Fruit fly (Drosophila melanogaster) whole organism, embryonic: ENCODE results near the gene Mical.

Source experiments
- Antp ChIP-seq: fragments of 200-800 bp; sonication (Bioruptor generic); optimal IDR thresholded peaks from 3 replicates; lab custom pipeline; 2016; ENCODE audit warnings: missing biosample characterization, missing genetic modification characterization
- CG13123 ChIP-seq: fragments of 200-800 bp; sonication (Bioruptor generic); optimal IDR thresholded peaks from 2 replicates; lab custom pipeline; 2016; ENCODE audit warnings: missing biosample characterization, missing genetic modification characterization
- CG14965 ChIP-seq: fragments of 200-800 bp; sonication (Bioruptor generic); optimal IDR thresholded peaks from 2 replicates; lab custom pipeline; 2016; ENCODE audit warnings: missing biosample characterization, missing genetic modification characterization, borderline replicate concordance
- CG16779 ChIP-seq: fragments of 200-800 bp; sonication (Bioruptor generic); IDR thresholded peaks from 2 replicates; pipeline ENCODE4 v1.3.6; 2022; ENCODE audit warnings: missing biosample characterization, missing genetic modification characterization
- CG16863 ChIP-seq: fragments of 200-800 bp; sonication (Bioruptor generic); optimal IDR thresholded peaks from 3 replicates; lab custom pipeline; 2016; ENCODE audit warnings: missing biosample characterization, missing genetic modification characterization
- CG2202 ChIP-seq: fragments of 200-800 bp; sonication (Bioruptor generic); optimal IDR thresholded peaks from 2 replicates; lab custom pipeline; 2018; ENCODE audit warnings: missing biosample characterization, mild to moderate bottlenecking, missing genetic modification characterization
- CG30431 ChIP-seq: fragments of 200-800 bp; sonication (Bioruptor generic); optimal IDR thresholded peaks from 2 replicates; lab custom pipeline; 2017; ENCODE audit warnings: missing biosample characterization, missing genetic modification characterization
- CG4707 ChIP-seq: fragments of 200-800 bp; sonication (Bioruptor generic); optimal IDR thresholded peaks from 2 replicates; lab custom pipeline; 2018; ENCODE audit warnings: missing biosample characterization, mild to moderate bottlenecking, missing genetic modification characterization, moderate library complexity
- CG5245 ChIP-seq: fragments of 200-800 bp; sonication (Bioruptor generic); optimal IDR thresholded peaks from 3 replicates; lab custom pipeline; 2016; ENCODE audit warnings: missing biosample characterization, missing genetic modification characterization
- CG6272 ChIP-seq: fragments of 200-800 bp; sonication (Bioruptor generic); IDR thresholded peaks from 2 replicates; pipeline ENCODE4 v1.3.6; 2022; ENCODE audit warnings: missing biosample characterization, missing genetic modification characterization
- CG6689 ChIP-seq: fragments of 200-800 bp; sonication (Bioruptor generic); IDR thresholded peaks from 2 replicates; pipeline ENCODE4 v1.3.6; 2022; ENCODE audit warnings: missing biosample characterization, missing genetic modification characterization
- CG7271 ChIP-seq: fragments of 200-800 bp; sonication (Bioruptor generic); optimal IDR thresholded peaks from 2 replicates; lab custom pipeline; 2018; ENCODE audit warnings: missing biosample characterization, mild to moderate bottlenecking, missing genetic modification characterization, moderate library complexity
- CG7745 ChIP-seq: fragments of 200-800 bp; sonication (Bioruptor generic); optimal IDR thresholded peaks from 2 replicates; lab custom pipeline; 2018; ENCODE audit warnings: missing biosample characterization, mild to moderate bottlenecking, missing genetic modification characterization, moderate library complexity
- CG9727 ChIP-seq: fragments of 200-800 bp; sonication (Bioruptor generic); optimal IDR thresholded peaks from 3 replicates; lab custom pipeline; 2017; ENCODE audit warnings: missing biosample characterization, mild to moderate bottlenecking, missing genetic modification characterization
- E2f2 ChIP-seq: fragments of 200-800 bp; sonication (Bioruptor generic); IDR thresholded peaks from 2 replicates; pipeline ENCODE4 v1.3.6; 2022; ENCODE audit warnings: missing biosample characterization, missing genetic modification characterization
- GATAe ChIP-seq: fragments of 200-800 bp; sonication (Bioruptor generic); conservative IDR thresholded peaks from 2 replicates; pipeline ENCODE4 v1.3.6; 2022; ENCODE audit warnings: missing biosample characterization, missing genetic modification characterization
- HLH4C ChIP-seq: fragments of 200-800 bp; sonication (Bioruptor generic); IDR thresholded peaks from 3 replicates; pipeline ENCODE4 v1.3.6; 2022; ENCODE audit warnings: missing biosample characterization, missing genetic modification characterization; ENCODE audit not compliant: partially characterized antibody
- Hand ChIP-seq: fragments of 200-800 bp; sonication (Bioruptor generic); optimal IDR thresholded peaks from 2 replicates; lab custom pipeline; 2017; ENCODE audit warnings: mild to moderate bottlenecking, missing biosample characterization, missing genetic modification reagents, missing genetic modification characterization
- Hey ChIP-seq: fragments of 200-800 bp; sonication (Bioruptor generic); optimal IDR thresholded peaks from 3 replicates; lab custom pipeline; 2018; ENCODE audit warnings: missing biosample characterization, mild to moderate bottlenecking, missing genetic modification characterization
- HmgD ChIP-seq: fragments of 200-800 bp; sonication (Bioruptor generic); optimal IDR thresholded peaks from 3 replicates; lab custom pipeline; 2016; ENCODE audit warnings: missing biosample characterization, missing genetic modification characterization
- HmgZ ChIP-seq: fragments of 200-800 bp; sonication (Bioruptor generic); optimal IDR thresholded peaks from 2 replicates; lab custom pipeline; 2018; ENCODE audit warnings: missing biosample characterization, mild to moderate bottlenecking, missing genetic modification characterization
- Hmx ChIP-seq: fragments of 200-800 bp; sonication (Bioruptor generic); optimal IDR thresholded peaks from 2 replicates; lab custom pipeline; 2016; ENCODE audit warnings: missing biosample characterization, missing genetic modification characterization
- MESR4 ChIP-seq: fragments of 200-800 bp; sonication (Bioruptor generic); optimal IDR thresholded peaks from 2 replicates; lab custom pipeline; 2018; ENCODE audit warnings: missing biosample characterization, mild to moderate bottlenecking, missing genetic modification characterization, moderate library complexity
- cg ChIP-seq: fragments of 200-800 bp; sonication (Bioruptor generic); optimal IDR thresholded peaks from 3 replicates; lab custom pipeline; 2019; ENCODE audit warnings: missing biosample characterization, mild to moderate bottlenecking, missing genetic modification characterization, moderate library complexity
- crol ChIP-seq: fragments of 200-800 bp; sonication (Bioruptor generic); IDR thresholded peaks from 2 replicates; pipeline ENCODE4 v1.3.6; 2022; ENCODE audit warnings: missing biosample characterization, missing genetic modification characterization
- dati ChIP-seq: fragments of 200-800 bp; sonication (Bioruptor generic); IDR thresholded peaks from 2 replicates; pipeline ENCODE4 v1.3.6; 2022; ENCODE audit warnings: missing biosample characterization, missing genetic modification characterization
- ems ChIP-seq: fragments of 200-800 bp; sonication (Bioruptor generic); optimal IDR thresholded peaks from 3 replicates; lab custom pipeline; 2016; ENCODE audit warnings: missing biosample characterization, missing genetic modification characterization
- fd64A ChIP-seq: fragments of 200-800 bp; sonication (Bioruptor generic); optimal IDR thresholded peaks from 3 replicates; lab custom pipeline; 2018; ENCODE audit warnings: missing biosample characterization, mild to moderate bottlenecking, missing genetic modification characterization
- grau ChIP-seq: fragments of 200-800 bp; optimal IDR thresholded peaks from 3 replicates; lab custom pipeline; 2019; ENCODE audit warnings: missing biosample characterization, mild to moderate bottlenecking, missing genetic modification characterization, moderate library complexity
- grn ChIP-seq: fragments of 200-800 bp; sonication (Bioruptor generic); optimal IDR thresholded peaks from 3 replicates; lab custom pipeline; 2017; ENCODE audit warnings: missing biosample characterization, missing genetic modification characterization
- kah ChIP-seq: fragments of 200-800 bp; sonication (Bioruptor generic); optimal IDR thresholded peaks from 2 replicates; lab custom pipeline; 2018; ENCODE audit warnings: missing biosample characterization, mild to moderate bottlenecking, missing genetic modification characterization
- lbe ChIP-seq: fragments of 200-800 bp; sonication (Bioruptor generic); optimal IDR thresholded peaks from 2 replicates; lab custom pipeline; 2016; ENCODE audit warnings: missing biosample characterization, mild to moderate bottlenecking, missing genetic modification characterization
- mirr ChIP-seq: fragments of 200-800 bp; sonication (Bioruptor generic); optimal IDR thresholded peaks from 3 replicates; lab custom pipeline; 2018; ENCODE audit warnings: missing biosample characterization, mild to moderate bottlenecking, missing genetic modification characterization
- nerfin-2 ChIP-seq: fragments of 200-800 bp; sonication (Bioruptor generic); IDR thresholded peaks from 2 replicates; pipeline ENCODE4 v1.3.6; 2022; ENCODE audit warnings: missing biosample characterization, missing genetic modification characterization; ENCODE audit not compliant: partially characterized antibody
- onecut ChIP-seq: fragments of 200-800 bp; sonication (Bioruptor generic); IDR thresholded peaks from 2 replicates; pipeline ENCODE4 v1.3.6; 2022; ENCODE audit warnings: missing biosample characterization, missing genetic modification characterization
- shn ChIP-seq: fragments of 200-800 bp; sonication (Bioruptor generic); optimal IDR thresholded peaks from 3 replicates; lab custom pipeline; 2016; ENCODE audit warnings: missing biosample characterization, missing genetic modification characterization
- sim ChIP-seq: fragments of 200-800 bp; sonication (Bioruptor generic); IDR thresholded peaks from 2 replicates; pipeline ENCODE4 v1.3.6; 2022; ENCODE audit warnings: missing biosample characterization, missing genetic modification characterization
- sr ChIP-seq: fragments of 200-800 bp; sonication (Bioruptor generic); IDR thresholded peaks from 3 replicates; pipeline ENCODE4 v1.3.6; 2022; ENCODE audit warnings: missing biosample characterization, missing genetic modification characterization
- ssp ChIP-seq: fragments of 200-800 bp; sonication (Bioruptor generic); IDR thresholded peaks from 2 replicates; pipeline ENCODE4 v1.3.6; 2022; ENCODE audit warnings: missing biosample characterization, missing genetic modification characterization
- stc ChIP-seq: fragments of 200-800 bp; sonication (Bioruptor generic); IDR thresholded peaks from 2 replicates; pipeline ENCODE4 v1.3.6; 2022; ENCODE audit warnings: missing biosample characterization, missing genetic modification characterization
- stwl ChIP-seq: fragments of 200-800 bp; sonication (Bioruptor generic); optimal IDR thresholded peaks from 3 replicates; lab custom pipeline; 2018; ENCODE audit warnings: missing biosample characterization, mild to moderate bottlenecking, missing genetic modification characterization, moderate library complexity
- tin ChIP-seq: fragments of 200-800 bp; sonication (Bioruptor generic); optimal IDR thresholded peaks from 3 replicates; lab custom pipeline; 2016; ENCODE audit warnings: missing biosample characterization, missing genetic modification characterization
- tll ChIP-seq, 2 experiments: fragments of 200-800 bp in 1 of 2; fragments of >200 bp in 1 of 2; sonication (Bioruptor generic) in 1 of 2; optimal IDR thresholded peaks; 2 replicates each; lab custom pipeline; 2017 to 2019; ENCODE audit warnings: missing biosample characterization in 2 of 2, missing genetic modification characterization in 2 of 2, mild to moderate bottlenecking in 1 of 2, moderate library complexity in 1 of 2
- tna ChIP-seq: fragments of 200-800 bp; sonication (Bioruptor generic); IDR thresholded peaks from 2 replicates; pipeline ENCODE4 v1.3.6; 2022; ENCODE audit warnings: missing biosample characterization, missing genetic modification characterization; ENCODE audit not compliant: partially characterized antibody
- zen2 ChIP-seq: fragments of 200-800 bp; sonication (Bioruptor generic); IDR thresholded peaks from 3 replicates; pipeline ENCODE4 v1.3.6; 2022; ENCODE audit warnings: missing biosample characterization, missing genetic modification characterization; ENCODE audit not compliant: partially characterized antibody

The Mical gene

DNA sequence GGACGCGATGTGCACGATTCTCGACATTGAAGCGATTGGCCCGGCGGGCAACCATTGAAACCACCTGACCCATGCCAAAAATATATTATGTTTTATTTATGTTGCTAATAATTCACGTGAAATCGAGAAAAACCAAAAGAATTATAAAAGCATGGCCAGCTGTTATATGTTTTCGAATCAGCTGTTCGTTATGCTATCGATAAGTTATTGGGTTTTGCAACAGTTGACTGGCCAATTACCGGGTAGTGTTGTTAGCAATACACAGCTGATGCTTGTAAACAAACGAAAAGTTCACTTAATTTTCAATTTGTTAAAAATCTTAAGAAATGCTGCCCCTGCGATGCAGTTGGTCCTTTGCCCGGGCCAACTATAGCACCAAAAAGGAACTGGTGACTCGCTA is 2.6 kb upstream of the Mical start, which contains the start of the genes CG11722 and mtTFB2 (continued):
- TF ChIP-seq ssp (GFP tag; lab: Robert Waterston, UW) (no peak), sr (GFP tag; lab: Robert Waterston, UW) (no peak), CG9727 (GFP tag; lab: Kevin White, UChicago) (no peak), CG2202 (tag; lab: Kevin White, UChicago) (no peak), stc (GFP tag; lab: Robert Waterston, UW) (no peak), Hmx (GFP tag; lab: Kevin White, UChicago) (no peak), MESR4 (GFP tag; lab: Kevin White, UChicago) (peak; percentile 12), dati (GFP tag; lab: Robert Waterston, UW) (no peak), Antp (GFP tag; lab: Kevin White, UChicago) (no peak), CG13123 (GFP tag; lab: Kevin White, UChicago) (no peak), zen2 (GFP tag; lab: Robert Waterston, UW) (no peak; the same call in 2 of the 3 replicates), HLH4C (GFP tag; lab: Robert Waterston, UW) (0 out of 3 replicates have a peak, but pooled peaks have one; percentile 47), CG7745 (tag; lab: Kevin White, UChicago) (no peak), Hand (GFP tag; lab: Kevin White, UChicago) (no peak), stwl (tag; lab: Kevin White, UChicago) (peak; percentile 38), lbe (GFP tag; lab: Kevin White, UChicago) (peak; percentile 50), E2f2 (GFP tag; lab: Robert Waterston, UW) (peak; percentile 46), grau (tag; lab: Kevin White, UChicago) (no peak), mirr (GFP tag; lab: Kevin White, UChicago) (no peak), CG7271 (tag; lab: Kevin White, UChicago) (no peak), CG5245 (no peak), CG6272 (GFP tag; lab: Robert Waterston, UW) (no peak), fd64A (GFP tag; lab: Kevin White, UChicago) (no peak), CG6689 (GFP tag; lab: Robert Waterston, UW) (no peak), CG16863 (GFP tag; lab: Kevin White, UChicago) (no peak)

DNA sequence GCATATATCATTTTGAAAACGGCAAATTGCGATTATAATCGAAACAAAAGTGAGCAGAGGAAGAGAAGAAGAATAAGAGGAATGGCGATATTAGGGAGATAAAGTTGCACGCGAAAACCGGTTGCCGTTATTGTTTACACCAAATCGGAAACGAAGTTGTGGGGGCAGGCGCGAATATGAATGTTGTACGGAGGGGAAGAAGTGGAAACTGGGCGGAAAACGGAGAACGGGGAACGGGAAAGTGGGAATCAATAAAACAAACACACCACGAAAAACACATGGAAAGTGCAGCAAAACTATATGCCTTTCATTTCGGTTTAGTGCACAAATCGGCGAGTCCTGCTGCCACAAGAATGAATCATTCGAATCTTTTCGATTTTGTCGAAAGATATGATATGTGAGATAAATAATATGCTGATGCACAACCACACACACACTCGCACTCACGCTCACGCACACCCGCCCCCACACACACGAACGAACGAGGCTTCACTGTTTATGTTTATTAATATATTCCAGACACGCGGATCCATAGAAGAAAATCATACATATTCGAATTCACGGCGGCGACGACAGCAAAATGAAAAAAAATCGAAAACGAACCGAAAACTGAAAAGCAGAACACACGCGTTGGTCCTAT is 551 bp downstream of the Mical start:
- TF ChIP-seq cg (GFP tag; lab: Kevin White, UChicago) = peak; percentile 70
- TF ChIP-seq tna (GFP tag; lab: Robert Waterston, UW) = 0 out of 2 replicates have a peak, but pooled peaks have one; percentile 10
- peak; percentile 80 for TF ChIP-seq crol (GFP tag; lab: Robert Waterston, UW)
- TF ChIP-seq onecut (GFP tag; lab: Robert Waterston, UW) = peak; percentile 66
- peak; percentile 89 for TF ChIP-seq sr (GFP tag; lab: Robert Waterston, UW)
- peak; percentile 3 for TF ChIP-seq grn
- peak; percentile 10; the same call in 1 of the 2 replicates for TF ChIP-seq nerfin-2 (GFP tag; lab: Robert Waterston, UW)
- no peak for TF ChIP-seq CG16779 (GFP tag; lab: Robert Waterston, UW)
- no peak for TF ChIP-seq shn

DNA sequence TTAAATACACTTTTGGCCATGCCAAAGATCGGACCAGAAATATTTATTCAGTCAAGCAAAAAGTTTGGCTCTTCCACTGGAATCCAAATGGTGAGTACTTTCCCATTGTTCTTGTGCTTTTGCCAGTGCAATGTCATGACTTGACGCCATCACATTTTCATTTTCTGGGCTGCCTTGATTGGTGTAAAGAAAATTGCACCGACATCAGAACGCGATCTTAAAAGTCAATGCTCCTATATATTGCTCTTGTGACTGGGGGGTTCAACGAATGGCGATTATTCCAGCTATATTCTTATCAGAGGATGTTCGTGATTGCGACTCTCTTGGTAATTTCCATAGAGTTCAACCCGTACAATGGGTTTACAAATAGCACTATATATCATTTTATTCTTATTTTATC is 2.2 kb downstream of the Mical start:
- TF ChIP-seq nerfin-2 (GFP tag; lab: Robert Waterston, UW) = no peak

DNA sequence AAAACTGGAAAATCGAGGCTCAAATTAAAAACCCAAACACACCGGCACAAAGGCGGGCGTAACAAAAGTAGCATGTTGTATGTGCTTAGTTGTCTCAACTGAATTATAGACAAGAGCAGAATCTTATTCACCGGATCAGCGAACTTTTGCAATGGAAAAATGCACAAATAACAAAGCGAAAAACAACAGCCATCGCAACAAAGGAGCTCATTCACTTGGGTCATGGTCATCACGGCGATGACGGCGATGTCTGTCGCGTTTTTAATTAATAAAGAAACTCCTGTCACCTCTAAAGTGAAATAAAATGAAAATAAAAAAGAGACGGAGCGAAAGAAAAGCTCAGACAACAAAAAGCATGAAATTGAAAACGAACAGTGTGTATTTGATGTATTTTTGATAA is 3.5 kb downstream of the Mical start:
- TF ChIP-seq HmgD (GFP tag; lab: Kevin White, UChicago) (no peak), sim (GFP tag; lab: Robert Waterston, UW) (no peak), CG30431 (no peak), GATAe (no peak), tin (GFP tag; lab: Kevin White, UChicago) (no peak), Hey (no peak), HmgZ (tag; lab: Kevin White, UChicago) (no peak), tll (GFP tag; optimal IDR thresholded peaks at IDR 0.05; lab: Kevin White, UChicago) (no peak), ems (GFP tag; lab: Kevin White, UChicago) (no peak), CG14965 (no peak), HLH4C (GFP tag; lab: Robert Waterston, UW) (no peak), kah (GFP tag; lab: Kevin White, UChicago) (no peak), CG4707 (GFP tag; lab: Kevin White, UChicago) (no peak)
